Worm (Caenorhabditis elegans) whole organism, midembryonic: ENCODE results near the gene pfs-2.

Source experiments
- T22C8.4 ChIP-seq: fragments of 200-800 bp; sonication (Bioruptor generic); IDR thresholded peaks from 2 replicates; pipeline ENCODE4 v1.3.6; 2022; ENCODE audit warnings: missing genetic modification characterization, missing compliant biosample characterization
- med-1 ChIP-seq: sonication (generic microtip); optimal IDR thresholded peaks from 2 replicates; lab custom pipeline; 2017; ENCODE audit warnings: missing genetic modification characterization, mild to moderate bottlenecking, missing compliant biosample characterization, antibody characterized with exemption, missing genetic modification reagents; ENCODE audit not compliant: insufficient read depth

ce11 chrII:14321225-14321624 lies 36.9 kb upstream of the pfs-2 start:
- TF ChIP-seq med-1 (GFP tag; lab: Kevin White, UChicago): no peak
- TF ChIP-seq T22C8.4: no peak
